Worm (Caenorhabditis elegans) whole organism, midembryonic: Measurements from ENCODE around the gene F49F1.7.

Source experiments
- T22C8.4 ChIP-seq: fragments of 200-800 bp; sonication (Bioruptor generic); IDR thresholded peaks from 2 replicates; pipeline ENCODE4 v1.3.6; 2022; ENCODE audit warnings: missing genetic modification characterization, missing compliant biosample characterization
- klf-2 ChIP-seq: fragments of 200-800 bp; sonication (Bioruptor generic); conservative IDR thresholded peaks from 2 replicates; pipeline ENCODE4 v1.3.6; 2022; ENCODE audit warnings: missing genetic modification reagents, missing genetic modification characterization, missing compliant biosample characterization
- ref-1 ChIP-seq: fragments of 200-800 bp; sonication (Bioruptor generic); conservative IDR thresholded peaks from 2 replicates; pipeline ENCODE4 v1.3.6; 2022; ENCODE audit warnings: missing genetic modification reagents, missing genetic modification characterization, missing compliant biosample characterization

- TF ChIP-seq ref-1 (GFP tag; lab: Robert Waterston, UW) (no peak), klf-2 (no peak), T22C8.4 (GFP tag; lab: Robert Waterston, UW) (no peak)
Observed at ce11 chrIV:4162121-4162520, 36.6 kb upstream of the F49F1.7 start, which contains the start of gene scrm-5.
